Fruit fly (Drosophila melanogaster): ENCODE measurements around the gene promL.
A peak's percentile ranks its signal among the peaks of the same experiment; 100 is the strongest.

The promL gene

dm6 chr3L:3149060-3149872 is 21.7 kb upstream of the promL start (continued):
- TF ChIP-seq Usf (GFP tag; optimal IDR thresholded peaks at IDR 0.05): no peak
- TF ChIP-seq stwl (tag; optimal IDR thresholded peaks at IDR 0.05): no peak
- no peak for TF ChIP-seq CG11696 (GFP tag; IDR thresholded peaks at IDR 0.05)
- TF ChIP-seq gsb-n (tag; optimal IDR thresholded peaks at IDR 0.05): no peak
- peak; percentile 81 for TF ChIP-seq Atf3 (GFP tag; optimal IDR thresholded peaks at IDR 0.05)
- TF ChIP-seq CG3726 (GFP tag; IDR thresholded peaks at IDR 0.05): no peak
- peak; percentile 65 for TF ChIP-seq mirr (GFP tag; optimal IDR thresholded peaks at IDR 0.05)
- peak; percentile 28 for TF ChIP-seq zen (tag; optimal IDR thresholded peaks at IDR 0.05)
- no peak for TF ChIP-seq CG7786 (GFP tag; optimal IDR thresholded peaks at IDR 0.05)
- no peak for TF ChIP-seq CG12219 (GFP tag; optimal IDR thresholded peaks at IDR 0.05)
- TF ChIP-seq CG11085 (GFP tag; IDR thresholded peaks at IDR 0.05): no peak
- TF ChIP-seq crol (GFP tag; IDR thresholded peaks at IDR 0.05): peak; percentile 92
- peak; percentile 27; the same call in 1 of the 2 replicates for TF ChIP-seq CG14441 (GFP tag; IDR thresholded peaks at IDR 0.05)
- TF ChIP-seq HLHmδ (GFP tag; optimal IDR thresholded peaks at IDR 0.05): no peak
- no peak for TF ChIP-seq prd (optimal IDR thresholded peaks at IDR 0.05)
- TF ChIP-seq prd (GFP tag; IDR thresholded peaks at IDR 0.05): no peak
- no peak for TF ChIP-seq slbo (GFP tag; IDR thresholded peaks at IDR 0.05)
- no peak for TF ChIP-seq dmrt11E (tag; optimal IDR thresholded peaks at IDR 0.05)
- TF ChIP-seq unc-4 (GFP tag; IDR thresholded peaks at IDR 0.05; ENCODE audit: partially characterized antibody): peak; percentile 42
- no peak for TF ChIP-seq Hey (tag; optimal IDR thresholded peaks at IDR 0.05)
- no peak for TF ChIP-seq HLH4C (GFP tag; IDR thresholded peaks at IDR 0.05; ENCODE audit: partially characterized antibody)
- no peak for TF ChIP-seq CkIIα-i1 (GFP tag; IDR thresholded peaks at IDR 0.05)
- TF ChIP-seq Lhr (GFP tag; optimal IDR thresholded peaks at IDR 0.05): no peak
- no peak for TF ChIP-seq dan (GFP tag; IDR thresholded peaks at IDR 0.05)
- no peak for TF ChIP-seq CG18262 (tag; optimal IDR thresholded peaks at IDR 0.05)
- no peak for TF ChIP-seq CG5180 (GFP tag; optimal IDR thresholded peaks at IDR 0.05)
- TF ChIP-seq CG10366 (GFP tag; IDR thresholded peaks at IDR 0.05): no peak
- TF ChIP-seq CG6689 (GFP tag; IDR thresholded peaks at IDR 0.05): no peak
- no peak for TF ChIP-seq luna (GFP tag; optimal IDR thresholded peaks at IDR 0.05)
- TF ChIP-seq Bteb2 (GFP tag; optimal IDR thresholded peaks at IDR 0.05): no peak

- TF ChIP-seq CG9215 (GFP tag; IDR thresholded peaks at IDR 0.05): peak; percentile 39; the same call in 1 of the 2 replicates
- no peak for TF ChIP-seq scrt (GFP tag; optimal IDR thresholded peaks at IDR 0.05)
- peak; percentile 2 for TF ChIP-seq Nf-YC (tag; optimal IDR thresholded peaks at IDR 0.05)
- no peak for TF ChIP-seq CG17612 (GFP tag; IDR thresholded peaks at IDR 0.05)
- TF ChIP-seq TFAM (GFP tag; optimal IDR thresholded peaks at IDR 0.05): no peak
- TF ChIP-seq stc (GFP tag; IDR thresholded peaks at IDR 0.05): no peak
- TF ChIP-seq CG8765 (GFP tag; IDR thresholded peaks at IDR 0.05): 0 out of 2 replicates have a peak, but pooled peaks have one; percentile 54
- no peak for TF ChIP-seq Dfd (GFP tag; optimal IDR thresholded peaks at IDR 0.05)
- TF ChIP-seq CG12236 (GFP tag; optimal IDR thresholded peaks at IDR 0.05): no peak
- peak; percentile 86 for TF ChIP-seq CG9932 (GFP tag; IDR thresholded peaks at IDR 0.05)
- no peak for TF ChIP-seq tio (GFP tag; optimal IDR thresholded peaks at IDR 0.05)
- TF ChIP-seq Blimp-1 (GFP tag; optimal IDR thresholded peaks at IDR 0.05): no peak
- TF ChIP-seq Dip3 (GFP tag; optimal IDR thresholded peaks at IDR 0.05): peak; percentile 49
- TF ChIP-seq Bdp1 (GFP tag; optimal IDR thresholded peaks at IDR 0.05): peak; percentile 64
- peak; percentile 67 for TF ChIP-seq ac (GFP tag; optimal IDR thresholded peaks at IDR 0.05)
- no peak for TF ChIP-seq CG3407 (GFP tag; optimal IDR thresholded peaks at IDR 0.05)
- no peak for TF ChIP-seq GATAe (GFP tag; conservative IDR thresholded peaks at IDR 0.05)
- TF ChIP-seq CG11398 (GFP tag; optimal IDR thresholded peaks at IDR 0.05): peak; percentile 29
- TF ChIP-seq Dll (GFP tag; IDR thresholded peaks at IDR 0.05; ENCODE audit: partially characterized antibody): peak; percentile 100
These were observed 20.9 kb upstream of the promL start, which contains the start of the genes Usp5 and BtbVII for dm6 chr3L:3148125-3149059. Usp5 (minus strand) TSS chr3L:3148358. BtbVII (plus strand) TSS chr3L:3148646.
